Worm (Caenorhabditis elegans) whole organism, young adult: ENCODE results near the gene vrk-1.

ENCODE experiments used
- B0035.1 ChIP-seq: sonication (generic microtip); optimal IDR thresholded peaks from 2 replicates; lab custom pipeline; 2016; ENCODE audit warnings: missing genetic modification characterization, mild to moderate bottlenecking, missing compliant biosample characterization, missing genotype, missing genetic modification reagents
- B0336.3 ChIP-seq: fragments of 200-800 bp; sonication (Bioruptor generic); IDR thresholded peaks from 2 replicates; pipeline ENCODE4 v1.3.6; 2022; ENCODE audit warnings: missing genetic modification characterization, missing compliant biosample characterization
- F10E7.11 ChIP-seq: sonication (generic microtip); optimal IDR thresholded peaks from 2 replicates; lab custom pipeline; 2017; ENCODE audit warnings: mild to moderate bottlenecking, missing genetic modification characterization, moderate library complexity, missing compliant biosample characterization
- F22D6.2 ChIP-seq: sonication (generic microtip); optimal IDR thresholded peaks from 2 replicates; lab custom pipeline; 2016; ENCODE audit warnings: mild to moderate bottlenecking, missing genetic modification characterization, missing compliant biosample characterization
- F55B11.4 ChIP-seq: sonication (generic microtip); optimal IDR thresholded peaks from 2 replicates; lab custom pipeline; 2016; ENCODE audit warnings: missing compliant biosample characterization, missing genetic modification characterization, borderline replicate concordance; ENCODE audit not compliant: insufficient read depth
- K11D2.4 ChIP-seq: fragments of 200-800 bp; sonication (Bioruptor generic); IDR thresholded peaks from 2 replicates; pipeline ENCODE4 v1.3.6; 2022; ENCODE audit warnings: missing genetic modification reagents, missing genetic modification characterization, missing compliant biosample characterization
- Y56A3A.18 ChIP-seq: fragments of 200-800 bp; sonication (Bioruptor generic); IDR thresholded peaks from 2 replicates; pipeline ENCODE4 v1.3.6; 2022; ENCODE audit warnings: missing genetic modification reagents, missing genetic modification characterization, missing compliant biosample characterization
- aptf-2 ChIP-seq: fragments of 200-800 bp; sonication (Bioruptor generic); conservative IDR thresholded peaks from 2 replicates; pipeline ENCODE4 v1.3.6; 2022; ENCODE audit warnings: missing genetic modification reagents, missing genetic modification characterization, missing compliant biosample characterization
- bed-1 ChIP-seq: fragments of 200-800 bp; sonication (Bioruptor generic); IDR thresholded peaks from 2 replicates; pipeline ENCODE4 v1.3.6; 2022; ENCODE audit warnings: missing genetic modification reagents, missing genetic modification characterization, missing compliant biosample characterization
- ccch-3 ChIP-seq: fragments of 200-800 bp; sonication (Bioruptor generic); optimal IDR thresholded peaks from 2 replicates; lab custom pipeline; 2018; ENCODE audit warnings: mild to moderate bottlenecking, missing genetic modification characterization, missing compliant biosample characterization
- cebp-1 ChIP-seq, 2 experiments: fragments of 200-800 bp in 1 of 2; sonication (Bioruptor generic) in 1 of 2; sonication (generic microtip) in 1 of 2; IDR thresholded peaks in 1 of 2; optimal IDR thresholded peaks in 1 of 2; 2 replicates each; pipeline versions ENCODE4 v1.3.6 to Lab custom; 2017 to 2022; ENCODE audit warnings: missing compliant biosample characterization in 2 of 2, missing genetic modification characterization in 2 of 2, mild to moderate bottlenecking in 1 of 2, missing genetic modification reagents in 1 of 2, moderate library complexity in 1 of 2
- ceh-100 ChIP-seq: fragments of 200-800 bp; sonication (Bioruptor generic); IDR thresholded peaks from 2 replicates; pipeline ENCODE4 v1.3.6; 2022; ENCODE audit warnings: missing genetic modification reagents, missing genetic modification characterization, missing compliant biosample characterization
- ceh-27 ChIP-seq: fragments of 200-800 bp; sonication (Bioruptor generic); optimal IDR thresholded peaks from 2 replicates; lab custom pipeline; 2018; ENCODE audit warnings: mild to moderate bottlenecking, missing genetic modification characterization, moderate library complexity, missing compliant biosample characterization
- ceh-58 ChIP-seq: fragments of 200-800 bp; sonication (Bioruptor generic); IDR thresholded peaks from 2 replicates; pipeline ENCODE4 v1.3.6; 2022; ENCODE audit warnings: missing genetic modification characterization, missing compliant biosample characterization
- dox-1 ChIP-seq: fragments of 200-800 bp; sonication (Bioruptor generic); IDR thresholded peaks from 2 replicates; pipeline ENCODE4 v1.3.6; 2022; ENCODE audit warnings: missing genetic modification reagents, missing genetic modification characterization, missing compliant biosample characterization
- dpl-1 ChIP-seq: fragments of 150-350 bp; optimal IDR thresholded peaks from 2 replicates; lab custom pipeline; 2014; ENCODE audit warnings: missing biosample characterization, missing genetic modification reagents, missing genetic modification characterization
- efl-1 ChIP-seq: fragments of 150-350 bp; optimal IDR thresholded peaks from 2 replicates; lab custom pipeline; 2014; ENCODE audit warnings: missing biosample characterization, missing genetic modification reagents, missing genetic modification characterization
- hmg-1.2 ChIP-seq: fragments of 200-800 bp; sonication (Bioruptor generic); IDR thresholded peaks from 2 replicates; pipeline ENCODE4 v1.3.6; 2022; ENCODE audit warnings: missing genetic modification reagents, missing genetic modification characterization, missing compliant biosample characterization
- hmg-20 ChIP-seq: fragments of 200-800 bp; sonication (Bioruptor generic); IDR thresholded peaks from 2 replicates; pipeline ENCODE4 v1.3.6; 2022; ENCODE audit warnings: missing genetic modification reagents, missing genetic modification characterization, missing compliant biosample characterization
- hsf-1 ChIP-seq: fragments of 200-800 bp; sonication (Bioruptor generic); IDR thresholded peaks from 2 replicates; pipeline ENCODE4 v1.3.6; 2022; ENCODE audit warnings: missing genetic modification reagents, missing genetic modification characterization, missing compliant biosample characterization
- lag-1 ChIP-seq: fragments of 200-800 bp; sonication (Bioruptor generic); IDR thresholded peaks from 2 replicates; pipeline ENCODE4 v1.3.6; 2022; ENCODE audit warnings: missing genetic modification reagents, missing genetic modification characterization, missing compliant biosample characterization
- let-607 ChIP-seq, 2 experiments: fragments of 200-800 bp in 1 of 2; sonication (Bioruptor generic) in 1 of 2; sonication (generic microtip) in 1 of 2; optimal IDR thresholded peaks; 2 replicates each; lab custom pipeline; 2016 to 2018; ENCODE audit warnings: mild to moderate bottlenecking in 2 of 2, missing compliant biosample characterization in 2 of 2, missing genetic modification characterization in 2 of 2, moderate library complexity in 2 of 2, missing genotype in 1 of 2
- lin-35 ChIP-seq, 3 experiments: fragments of 150-350 bp in 2 of 3; sonication (generic microtip) in 1 of 3; optimal IDR thresholded peaks; 2 replicates each; lab custom pipeline; 2014 to 2018; ENCODE audit warnings: missing biosample characterization in 3 of 3, missing genetic modification characterization in 3 of 3, missing genetic modification reagents in 3 of 3
- lsy-27 ChIP-seq: sonication (generic microtip); optimal IDR thresholded peaks from 2 replicates; lab custom pipeline; 2017; ENCODE audit warnings: missing genetic modification characterization, mild to moderate bottlenecking, missing compliant biosample characterization, antibody characterized with exemption, missing genotype, borderline replicate concordance; ENCODE audit not compliant: insufficient read depth
- nfya-2 ChIP-seq: fragments of 200-800 bp; sonication (Bioruptor generic); IDR thresholded peaks from 2 replicates; pipeline ENCODE4 v1.3.6; 2022; ENCODE audit warnings: missing genetic modification reagents, missing genetic modification characterization, missing compliant biosample characterization
- nhr-90 ChIP-seq: sonication (generic microtip); optimal IDR thresholded peaks from 2 replicates; lab custom pipeline; 2016; ENCODE audit warnings: missing genotype, mild to moderate bottlenecking, missing genetic modification characterization, missing compliant biosample characterization
- sea-2 ChIP-seq: fragments of 200-800 bp; sonication (Bioruptor generic); IDR thresholded peaks from 2 replicates; pipeline ENCODE4 v1.3.6; 2022; ENCODE audit warnings: missing genetic modification characterization, missing compliant biosample characterization
- snpc-1.1 ChIP-seq: sonication (generic microtip); optimal IDR thresholded peaks from 2 replicates; lab custom pipeline; 2017; ENCODE audit warnings: missing genetic modification characterization, mild to moderate bottlenecking, missing compliant biosample characterization, antibody characterized with exemption, moderate library complexity, missing genotype, missing genetic modification reagents; ENCODE audit not compliant: insufficient read depth
- snpc-4 ChIP-seq, 5 experiments: fragments of 150-350 bp in 1 of 5; sonication (generic microtip) in 4 of 5; optimal IDR thresholded peaks; 2 replicates each; lab custom pipeline; 2014 to 2018; ENCODE audit warnings: missing genetic modification characterization in 5 of 5, missing biosample characterization in 3 of 5, antibody characterized with exemption in 2 of 5, mild to moderate bottlenecking in 2 of 5, missing compliant biosample characterization in 2 of 5, missing genotype in 2 of 5, moderate library complexity in 2 of 5, missing genetic modification reagents in 1 of 5
- somi-1 ChIP-seq: fragments of 200-800 bp; sonication (Bioruptor generic); optimal IDR thresholded peaks from 2 replicates; lab custom pipeline; 2018; ENCODE audit warnings: mild to moderate bottlenecking, missing genetic modification characterization, missing compliant biosample characterization
- sptf-2 ChIP-seq: fragments of 200-800 bp; sonication (Bioruptor generic); optimal IDR thresholded peaks from 2 replicates; lab custom pipeline; 2018; ENCODE audit warnings: mild to moderate bottlenecking, missing genetic modification characterization, missing compliant biosample characterization
- zfh-2 ChIP-seq: fragments of 200-800 bp; sonication (Bioruptor generic); conservative IDR thresholded peaks from 2 replicates; pipeline ENCODE4 v1.3.6; 2022; ENCODE audit warnings: missing genetic modification reagents, missing genetic modification characterization, missing compliant biosample characterization

The vrk-1 gene

ce11 chrII:5945818-5946217 is 24.1 kb downstream of the vrk-1 start:
- TF ChIP-seq K11D2.4 (GFP tag; lab: Robert Waterston, UW) = no peak
- TF ChIP-seq B0035.1 = no peak
- no peak for TF ChIP-seq F22D6.2
- TF ChIP-seq ceh-27 = no peak
- no peak for TF ChIP-seq sea-2 (GFP tag; lab: Robert Waterston, UW)
- TF ChIP-seq dpl-1 (GFP tag; lab: Kevin White, UChicago) = no peak

- TF ChIP-seq hmg-20 (no peak), snpc-1.1 (no peak), efl-1 (GFP tag; lab: Kevin White, UChicago) (no peak), ccch-3 (GFP tag; lab: Kevin White, UChicago) (no peak), somi-1 (GFP tag; lab: Kevin White, UChicago) (no peak), lin-35 (GFP tag; optimal IDR thresholded peaks at IDR 0.05; lab: Kevin White, UChicago) (no peak), aptf-2 (GFP tag; lab: Robert Waterston, UW) (no peak)
These were observed 24.7 kb downstream of the vrk-1 start for ce11 chrII:5946438-5946837.

- TF ChIP-seq nfya-2 (GFP tag; lab: Robert Waterston, UW) (no peak), hmg-1.2 (GFP tag; lab: Robert Waterston, UW) (peak; percentile 25; the same call in 1 of the 2 replicates), B0336.3 (GFP tag; lab: Robert Waterston, UW) (no peak), ceh-100 (GFP tag; lab: Robert Waterston, UW) (no peak), F55B11.4 (tag; lab: Kevin White, UChicago) (no peak), hsf-1 (GFP tag; lab: Robert Waterston, UW) (no peak), cebp-1 (GFP tag; IDR thresholded peaks at IDR 0.05; lab: Robert Waterston, UW) (no peak), cebp-1 (tag; optimal IDR thresholded peaks at IDR 0.05; lab: Kevin White, UChicago) (peak; percentile 27), zfh-2 (GFP tag; lab: Robert Waterston, UW) (peak; percentile 86), let-607 (tag; optimal IDR thresholded peaks at IDR 0.05; lab: Kevin White, UChicago) (no peak), Y56A3A.18 (GFP tag; lab: Robert Waterston, UW) (no peak), nhr-90 (tag; lab: Kevin White, UChicago) (no peak), bed-1 (GFP tag; lab: Robert Waterston, UW) (no peak), lin-35 (GFP tag; optimal IDR thresholded peaks at IDR 0.05; lab: Kevin White, UChicago) (no peak), sea-2 (GFP tag; lab: Robert Waterston, UW) (no peak), ceh-58 (no peak), B0035.1 (no peak), lag-1 (GFP tag; lab: Robert Waterston, UW) (no peak), snpc-4 (GFP tag; optimal IDR thresholded peaks at IDR 0.05; lab: Kevin White, UChicago) (no peak), snpc-4 (tag; optimal IDR thresholded peaks at IDR 0.05; lab: Kevin White, UChicago) (peak in 1 of 4 experiments; percentile 5), dox-1 (GFP tag; lab: Robert Waterston, UW) (0 out of 2 replicates have a peak, but pooled peaks have one; percentile 26)
These were observed 26.9 kb downstream of the vrk-1 start for ce11 chrII:5948681-5949080.

- TF ChIP-seq zfh-2 (GFP tag; lab: Robert Waterston, UW) = peak; percentile 50; the same call in 1 of the 2 replicates
- no peak for TF ChIP-seq ceh-58
- TF ChIP-seq dpl-1 (GFP tag; lab: Kevin White, UChicago) = no peak
- TF ChIP-seq sptf-2 (GFP tag; lab: Kevin White, UChicago) = no peak
- no peak for TF ChIP-seq lsy-27 (tag; lab: Kevin White, UChicago)
- TF ChIP-seq hsf-1 (GFP tag; lab: Robert Waterston, UW) = no peak
- no peak for TF ChIP-seq snpc-1.1
- TF ChIP-seq F10E7.11 (tag; lab: Kevin White, UChicago) = no peak
These were observed 28.9 kb downstream of the vrk-1 start for ce11 chrII:5950657-5951056.
